Worm (Caenorhabditis elegans) whole organism, L3 larva: ENCODE measurements around the gene C01G10.15.

Experiments used
- R02D3.7 ChIP-seq: fragments of 150-350 bp; optimal IDR thresholded peaks from 2 replicates; lab custom pipeline; 2014; ENCODE audit warnings: missing biosample characterization, missing genetic modification characterization
- ZK546.5 ChIP-seq: sonication (generic microtip); optimal IDR thresholded peaks from 2 replicates; lab custom pipeline; 2017; ENCODE audit warnings: missing biosample characterization, missing genetic modification characterization
- aly-2 ChIP-seq: fragments of 150-350 bp; optimal IDR thresholded peaks from 2 replicates; lab custom pipeline; 2014; ENCODE audit warnings: missing biosample characterization, missing genetic modification characterization
- ama-1 ChIP-seq: fragments of 150-350 bp; optimal IDR thresholded peaks from 2 replicates; lab custom pipeline; 2018
- ceh-16 ChIP-seq: sonication (generic microtip); optimal IDR thresholded peaks from 2 replicates; lab custom pipeline; 2017; ENCODE audit warnings: missing biosample characterization, missing genetic modification characterization
- ceh-82 ChIP-seq: fragments of 150-350 bp; optimal IDR thresholded peaks from 2 replicates; lab custom pipeline; 2014; ENCODE audit warnings: missing biosample characterization, missing genetic modification characterization
- daf-12 ChIP-seq: fragments of 150-350 bp; optimal IDR thresholded peaks from 2 replicates; lab custom pipeline; 2014; ENCODE audit warnings: missing biosample characterization, missing genetic modification reagents, missing genetic modification characterization
- egl-27 ChIP-seq: sonication (generic microtip); optimal IDR thresholded peaks from 4 replicates; lab custom pipeline; 2017; ENCODE audit warnings: missing biosample characterization, missing genetic modification reagents, missing genetic modification characterization
- elt-1 ChIP-seq: fragments of 150-350 bp; optimal IDR thresholded peaks from 2 replicates; lab custom pipeline; 2014; ENCODE audit warnings: missing biosample characterization, missing genetic modification characterization
- elt-2 ChIP-seq: sonication (generic microtip); optimal IDR thresholded peaks from 2 replicates; lab custom pipeline; 2016; ENCODE audit warnings: missing genetic modification reagents, mild to moderate bottlenecking, missing genetic modification characterization, missing compliant biosample characterization
- elt-3 ChIP-seq, 3 experiments: fragments of 150-350 bp in 1 of 3; sonication (generic microtip) in 2 of 3; optimal IDR thresholded peaks; 2 replicates in 2 of 3; 4 replicates in 1 of 3; lab custom pipeline; 2014 to 2017; ENCODE audit warnings: missing biosample characterization in 3 of 3, missing genetic modification characterization in 3 of 3
- eor-1 ChIP-seq, 2 experiments: fragments of 150-350 bp; optimal IDR thresholded peaks; 2 replicates each; lab custom pipeline; 2014 to 2018; ENCODE audit warnings: missing biosample characterization in 2 of 2, missing genetic modification characterization in 2 of 2
- fkh-10 ChIP-seq: sonication (generic microtip); optimal IDR thresholded peaks from 2 replicates; lab custom pipeline; 2017; ENCODE audit warnings: missing biosample characterization, missing genetic modification reagents, missing genetic modification characterization
- fkh-2 ChIP-seq: fragments of 150-350 bp; optimal IDR thresholded peaks from 2 replicates; lab custom pipeline; 2014; ENCODE audit warnings: missing biosample characterization, missing genetic modification reagents, missing genetic modification characterization
- fos-1 ChIP-seq: fragments of 150-350 bp; optimal IDR thresholded peaks from 2 replicates; lab custom pipeline; 2014; ENCODE audit warnings: missing biosample characterization, missing genetic modification characterization
- jun-1 ChIP-seq: fragments of 150-350 bp; optimal IDR thresholded peaks from 2 replicates; lab custom pipeline; 2014; ENCODE audit warnings: missing biosample characterization, missing genetic modification reagents, missing genetic modification characterization
- lin-15B ChIP-seq: fragments of 150-350 bp; optimal IDR thresholded peaks from 2 replicates; lab custom pipeline; 2014; ENCODE audit warnings: missing biosample characterization, missing genetic modification characterization
- lsy-12 ChIP-seq: sonication (generic microtip); optimal IDR thresholded peaks from 2 replicates; lab custom pipeline; 2016; ENCODE audit warnings: mild to moderate bottlenecking, missing genetic modification characterization, missing compliant biosample characterization
- mdl-1 ChIP-seq: fragments of 150-350 bp; optimal IDR thresholded peaks from 2 replicates; lab custom pipeline; 2014; ENCODE audit warnings: missing biosample characterization, missing genetic modification characterization
- mml-1 ChIP-seq: fragments of 150-350 bp; sonication (generic microtip); optimal IDR thresholded peaks from 3 replicates; lab custom pipeline; 2014; ENCODE audit warnings: missing biosample characterization, missing genetic modification characterization
- nfya-1 ChIP-seq: sonication (generic microtip); optimal IDR thresholded peaks from 2 replicates; lab custom pipeline; 2017; ENCODE audit warnings: missing genetic modification characterization, mild to moderate bottlenecking, missing compliant biosample characterization, antibody characterized with exemption, moderate library complexity; ENCODE audit not compliant: insufficient read depth
- nhr-12 ChIP-seq: fragments of 150-350 bp; optimal IDR thresholded peaks from 2 replicates; lab custom pipeline; 2014; ENCODE audit warnings: missing biosample characterization, missing genetic modification characterization
- nhr-237 ChIP-seq: fragments of 150-350 bp; optimal IDR thresholded peaks from 2 replicates; lab custom pipeline; 2014; ENCODE audit warnings: missing biosample characterization, missing genetic modification characterization
- nhr-25 ChIP-seq: sonication (generic microtip); optimal IDR thresholded peaks from 2 replicates; lab custom pipeline; 2017; ENCODE audit warnings: missing biosample characterization, missing genetic modification characterization
- nhr-28 ChIP-seq: fragments of 150-350 bp; optimal IDR thresholded peaks from 2 replicates; lab custom pipeline; 2014; ENCODE audit warnings: missing biosample characterization, missing genetic modification characterization
- nhr-43 ChIP-seq: sonication (generic microtip); optimal IDR thresholded peaks from 2 replicates; lab custom pipeline; 2016; ENCODE audit warnings: mild to moderate bottlenecking, missing genetic modification characterization, missing compliant biosample characterization; ENCODE audit not compliant: poor library complexity, severe bottlenecking
- nhr-77 ChIP-seq: fragments of 150-350 bp; optimal IDR thresholded peaks from 2 replicates; lab custom pipeline; 2014; ENCODE audit warnings: missing biosample characterization, missing genetic modification characterization
- pha-4 ChIP-seq: fragments of 150-350 bp; optimal IDR thresholded peaks from 2 replicates; lab custom pipeline; 2014; ENCODE audit warnings: missing biosample characterization, missing genetic modification reagents, missing genetic modification characterization
- sea-2 ChIP-seq: fragments of 150-350 bp; sonication (generic microtip); optimal IDR thresholded peaks from 4 replicates; lab custom pipeline; 2014; ENCODE audit warnings: missing biosample characterization, missing genetic modification reagents, missing genetic modification characterization
- skn-1 ChIP-seq: fragments of 150-350 bp; optimal IDR thresholded peaks from 2 replicates; lab custom pipeline; 2014; ENCODE audit warnings: missing biosample characterization, missing genetic modification characterization
- snpc-4 ChIP-seq: fragments of 150-350 bp; optimal IDR thresholded peaks from 2 replicates; lab custom pipeline; 2014; ENCODE audit warnings: missing biosample characterization, missing genetic modification characterization
- tbx-2 ChIP-seq: sonication (generic microtip); optimal IDR thresholded peaks from 2 replicates; lab custom pipeline; 2016; ENCODE audit warnings: mild to moderate bottlenecking, missing genetic modification characterization, missing compliant biosample characterization
- unc-62 ChIP-seq: fragments of 150-350 bp; sonication (generic microtip); optimal IDR thresholded peaks from 4 replicates; lab custom pipeline; 2014; ENCODE audit warnings: missing biosample characterization, missing genetic modification reagents, missing genetic modification characterization
- zag-1 ChIP-seq: fragments of 150-350 bp; optimal IDR thresholded peaks from 2 replicates; lab custom pipeline; 2014; ENCODE audit warnings: missing biosample characterization, missing genetic modification characterization
- ztf-11 ChIP-seq: fragments of 150-350 bp; optimal IDR thresholded peaks from 2 replicates; lab custom pipeline; 2014; ENCODE audit warnings: missing biosample characterization, missing genetic modification characterization
- ztf-4 ChIP-seq: fragments of 150-350 bp; optimal IDR thresholded peaks from 2 replicates; lab custom pipeline; 2014; ENCODE audit warnings: missing biosample characterization, missing genetic modification characterization

C01G10.15 gene

DNA sequence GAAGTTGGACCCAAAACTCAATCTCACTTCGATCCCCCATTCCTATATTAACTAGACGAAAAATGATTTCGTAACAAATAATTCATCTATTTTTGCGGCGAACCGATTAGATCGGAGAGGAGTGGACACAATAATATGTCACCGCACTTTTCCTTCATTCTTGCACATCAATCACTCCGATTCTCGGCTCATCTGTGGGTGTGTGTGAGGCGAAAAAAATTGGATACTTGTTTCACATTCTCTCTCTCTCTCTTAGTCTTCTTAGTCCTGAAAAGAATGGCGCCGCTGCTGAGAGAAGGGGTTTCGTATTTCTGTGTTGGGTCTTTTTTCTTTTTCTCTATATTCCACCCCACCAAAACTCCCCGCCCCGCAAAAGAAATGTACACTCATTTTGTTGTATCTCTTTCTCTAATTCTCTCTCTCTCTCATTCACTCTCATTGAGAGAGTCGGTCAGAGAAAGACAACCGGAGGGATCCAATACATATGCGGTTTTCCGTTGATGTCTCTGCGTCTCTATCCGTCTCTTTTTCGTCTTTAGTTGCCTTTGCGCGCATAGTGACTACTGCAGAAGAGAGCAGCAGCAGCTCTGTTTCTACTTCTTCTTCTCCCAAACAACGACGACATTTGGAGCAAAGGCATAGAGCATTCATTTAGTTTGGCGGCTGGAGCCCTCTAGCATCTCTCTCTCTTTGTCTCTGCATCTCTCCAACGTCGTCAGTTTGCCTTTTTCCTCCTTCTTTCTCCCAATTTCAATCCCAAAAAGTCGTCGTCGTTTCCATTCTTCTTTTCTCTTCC lies 15.9 kb downstream of the C01G10.15 start, which contains the start of gene unc-76 (continued):
- TF ChIP-seq ceh-16 (tag; lab: Kevin White, UChicago) (no peak), elt-3 (tag; optimal IDR thresholded peaks at IDR 0.05; lab: Kevin White, UChicago) (no peak), unc-62 (GFP tag; lab: Kevin White, UChicago) (peak; percentile 81), aly-2 (no peak), egl-27 (tag; lab: Kevin White, UChicago) (peak; percentile 68)

DNA sequence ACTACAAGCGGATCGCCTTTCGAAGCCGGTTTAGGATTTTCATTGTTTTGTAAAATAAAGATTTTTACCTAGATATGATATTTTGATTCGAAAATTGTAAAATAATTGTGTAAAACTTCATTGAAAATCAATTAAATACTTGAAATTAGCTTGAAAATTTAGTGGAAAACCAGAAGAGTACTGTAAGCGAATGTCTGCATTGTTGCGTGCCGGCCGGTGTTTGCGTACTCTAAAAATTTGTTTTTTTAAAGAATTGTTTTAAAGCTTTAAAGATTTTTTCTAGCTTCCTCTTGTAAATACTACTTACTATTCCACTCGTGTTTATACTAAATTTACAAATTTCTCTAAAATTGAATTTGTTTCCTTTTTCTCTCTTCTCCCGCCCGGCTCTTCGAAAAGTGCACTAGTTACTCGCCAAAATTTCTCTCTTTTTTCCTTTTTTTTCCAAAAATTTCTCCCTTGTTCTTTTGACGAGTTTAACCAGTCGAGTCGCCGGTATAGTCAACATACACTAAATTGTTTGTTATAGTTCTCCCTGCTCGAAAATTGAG lies 17.6 kb downstream of the C01G10.15 start:
- no peak for TF ChIP-seq ZK546.5 (tag; lab: Kevin White, UChicago)
- TF ChIP-seq fkh-10 (GFP tag; lab: Kevin White, UChicago): peak; percentile 52

DNA sequence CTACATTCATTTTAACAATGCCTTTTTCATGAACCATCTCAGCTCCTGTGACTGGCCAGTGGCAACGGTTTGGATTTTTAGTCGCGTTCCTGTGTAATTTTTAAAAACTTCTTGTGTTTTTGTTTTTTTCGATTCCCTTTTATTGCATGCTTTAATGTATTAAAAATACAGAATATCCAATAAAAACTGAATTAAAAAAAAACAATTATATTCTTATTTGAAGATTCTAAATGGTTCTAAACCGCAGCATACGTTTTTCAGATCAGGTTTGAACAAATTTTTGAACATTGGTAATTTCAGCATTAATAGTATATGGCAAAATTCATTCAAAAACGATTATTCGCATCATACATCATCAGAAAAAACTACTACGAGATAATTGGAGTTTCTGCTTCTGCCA lies 18.7 kb downstream of the C01G10.15 start, which contains the start of gene dnj-3:
dnj-3 (plus strand) TSS at position 301 of the 400 bp plus-strand sequence.
- no peak for TF ChIP-seq eor-1 (tag; optimal IDR thresholded peaks at IDR 0.05; lab: Kevin White, UChicago)
- no peak for TF ChIP-seq nhr-25 (tag; lab: Kevin White, UChicago)
- TF ChIP-seq fos-1: no peak
- TF ChIP-seq elt-2 (tag; lab: Kevin White, UChicago): no peak
- TF ChIP-seq lsy-12: no peak
- no peak for TF ChIP-seq skn-1 (tag; lab: Kevin White, UChicago)
- no peak for TF ChIP-seq nhr-12
- TF ChIP-seq sea-2: no peak
- TF ChIP-seq unc-62 (GFP tag; lab: Kevin White, UChicago): no peak
- no peak for TF ChIP-seq ZK546.5 (tag; lab: Kevin White, UChicago)

DNA sequence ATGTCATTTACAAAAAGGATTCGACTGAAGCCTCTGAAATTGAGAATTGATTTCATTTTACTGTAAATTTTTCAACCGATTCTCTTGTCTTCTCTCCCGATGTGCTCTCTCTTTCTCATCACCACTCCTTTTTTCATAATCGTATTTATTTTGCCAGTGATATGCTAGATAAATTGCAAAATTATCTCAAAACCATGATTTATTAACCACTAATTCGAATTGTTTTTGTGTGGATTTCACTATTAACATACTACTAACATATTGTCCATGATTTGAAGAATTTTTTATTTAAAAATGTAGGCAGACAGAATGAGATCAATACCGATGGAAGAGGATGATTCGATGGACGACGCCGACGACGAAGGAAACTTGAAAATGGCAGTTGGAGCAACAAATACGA lies 19.9 kb downstream of the C01G10.15 start, which contains the start of gene C25D7.10:
C25D7.10 (plus strand) TSS at position 301 of the 400 bp plus-strand sequence.
- TF ChIP-seq nhr-77 (tag; lab: Kevin White, UChicago): no peak
- no peak for TF ChIP-seq fkh-2
- TF ChIP-seq sea-2: no peak
- no peak for TF ChIP-seq tbx-2 (tag; lab: Kevin White, UChicago)
- TF ChIP-seq fos-1: no peak
- TF ChIP-seq daf-12 (tag; lab: Kevin White, UChicago): no peak
- TF ChIP-seq ceh-82 (tag; lab: Kevin White, UChicago): no peak
- no peak for TF ChIP-seq nfya-1 (tag; lab: Kevin White, UChicago)
- TF ChIP-seq mml-1 (tag; lab: Kevin White, UChicago): no peak
- no peak for TF ChIP-seq lin-15B
- TF ChIP-seq nhr-43 (tag; lab: Kevin White, UChicago): no peak
- TF ChIP-seq lsy-12: no peak
- TF ChIP-seq, all 47 proteins: peak for 0

DNA sequence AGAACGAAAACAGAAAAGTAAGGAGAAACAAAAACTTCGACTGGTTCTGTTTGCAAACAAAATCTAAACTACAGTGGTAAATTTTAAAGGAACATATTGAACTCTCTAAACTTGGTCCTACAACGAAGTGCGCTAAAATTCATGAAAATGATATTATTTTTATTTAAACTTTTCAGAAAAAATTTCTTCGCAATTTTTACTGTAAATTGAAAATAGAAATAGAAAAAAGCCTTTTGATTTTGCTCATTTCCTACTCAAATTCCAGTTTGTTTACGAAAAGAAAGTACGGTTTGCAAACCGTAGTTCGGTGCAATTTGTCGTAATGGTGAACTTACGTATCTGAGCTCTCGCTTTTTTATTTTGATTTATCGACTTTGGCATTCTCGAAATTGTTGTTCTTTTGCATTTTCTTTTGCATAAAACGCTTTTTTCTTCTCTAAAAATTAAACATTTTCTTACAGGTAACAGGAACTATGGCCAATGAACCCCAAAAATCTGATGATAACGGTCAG lies 21.2 kb downstream of the C01G10.15 start, which contains the start of gene otub-1:
otub-1 (plus strand) TSS at position 462 of the 512 bp plus-strand sequence.
- TF ChIP-seq lsy-12 (no peak), mdl-1 (no peak), fos-1 (no peak), ceh-16 (tag; lab: Kevin White, UChicago) (no peak), zag-1 (tag; lab: Kevin White, UChicago) (no peak), tbx-2 (tag; lab: Kevin White, UChicago) (no peak), ceh-82 (tag; lab: Kevin White, UChicago) (no peak), ztf-4 (no peak), ama-1 (lab: Kevin White, UChicago) (no peak), elt-1 (tag; lab: Kevin White, UChicago) (no peak), R02D3.7 (tag; lab: Kevin White, UChicago) (no peak), ztf-11 (tag; lab: Kevin White, UChicago) (no peak), nhr-77 (tag; lab: Kevin White, UChicago) (no peak), snpc-4 (tag; lab: Kevin White, UChicago) (no peak), jun-1 (tag; lab: Kevin White, UChicago) (no peak), nhr-237 (tag; lab: Kevin White, UChicago) (no peak), eor-1 (tag; optimal IDR thresholded peaks at IDR 0.05; lab: Kevin White, UChicago) (no peak), pha-4 (tag; lab: Kevin White, UChicago) (no peak), nhr-28 (tag; lab: Kevin White, UChicago) (no peak), mml-1 (tag; lab: Kevin White, UChicago) (no peak)
